Worm (Caenorhabditis elegans) whole organism, L4 larva: ENCODE data around the gene F58H1.6.
A peak's percentile ranks its signal among the peaks of the same experiment; 100 is the strongest.

Source experiments
- T20F7.1 ChIP-seq: fragments of 200-800 bp; sonication (Bioruptor generic); optimal IDR thresholded peaks from 2 replicates; lab custom pipeline; 2018; ENCODE audit warnings: mild to moderate bottlenecking, missing genetic modification characterization, missing compliant biosample characterization
- T26A8.4 ChIP-seq: fragments of 200-800 bp; sonication (Bioruptor generic); IDR thresholded peaks from 2 replicates; pipeline ENCODE4 v1.3.6; 2022; ENCODE audit warnings: missing genetic modification characterization, missing compliant biosample characterization
- aha-1 ChIP-seq: fragments of 150-350 bp; peaks from one replicate; lab custom pipeline; 2014; ENCODE audit warnings: missing biosample characterization, missing genetic modification characterization
- attf-4 ChIP-seq: sonication (generic microtip); optimal IDR thresholded peaks from 3 replicates; lab custom pipeline; 2017; ENCODE audit warnings: missing biosample characterization, missing genetic modification characterization
- ces-1 ChIP-seq: fragments of 150-350 bp; sonication (generic microtip); optimal IDR thresholded peaks from 4 replicates; lab custom pipeline; 2014; ENCODE audit warnings: missing biosample characterization, missing genetic modification reagents, missing genetic modification characterization
- daf-12 ChIP-seq: fragments of 150-350 bp; optimal IDR thresholded peaks from 2 replicates; lab custom pipeline; 2014; ENCODE audit warnings: missing biosample characterization, missing genetic modification reagents, missing genetic modification characterization
- daf-16 ChIP-seq, 3 experiments: sonication (generic microtip); optimal IDR thresholded peaks; 2 replicates each; lab custom pipeline; 2016 to 2017; ENCODE audit warnings: missing genetic modification characterization in 3 of 3, missing genetic modification reagents in 3 of 3, mild to moderate bottlenecking in 2 of 3, missing compliant biosample characterization in 2 of 3, missing biosample characterization in 1 of 3, moderate library complexity in 1 of 3
- daf-8 ChIP-seq: fragments of 200-800 bp; sonication (Bioruptor generic); IDR thresholded peaks from 2 replicates; pipeline ENCODE4 v1.3.6; 2022; ENCODE audit warnings: missing genetic modification characterization, missing compliant biosample characterization
- dmd-6 ChIP-seq: fragments of 200-800 bp; sonication (Bioruptor generic); IDR thresholded peaks from 2 replicates; pipeline ENCODE4 v1.3.6; 2022; ENCODE audit warnings: missing genetic modification reagents, missing genetic modification characterization, missing compliant biosample characterization
- dpl-1 ChIP-seq: fragments of 150-350 bp; optimal IDR thresholded peaks from 2 replicates; lab custom pipeline; 2014; ENCODE audit warnings: missing biosample characterization, missing genetic modification reagents, missing genetic modification characterization
- dve-1 ChIP-seq: sonication (generic microtip); optimal IDR thresholded peaks from 2 replicates; lab custom pipeline; 2017; ENCODE audit warnings: antibody characterized with exemption, mild to moderate bottlenecking, missing genetic modification characterization, missing compliant biosample characterization; ENCODE audit not compliant: insufficient read depth
- gei-8 ChIP-seq: fragments of 200-800 bp; sonication (Bioruptor generic); optimal IDR thresholded peaks from 2 replicates; lab custom pipeline; 2018; ENCODE audit warnings: mild to moderate bottlenecking, missing genetic modification characterization, missing compliant biosample characterization
- hlh-11 ChIP-seq: fragments of 200-800 bp; sonication (Bioruptor generic); optimal IDR thresholded peaks from 2 replicates; lab custom pipeline; 2018; ENCODE audit warnings: mild to moderate bottlenecking, missing genetic modification characterization, missing compliant biosample characterization
- hmg-1.1 ChIP-seq: fragments of 200-800 bp; sonication (Bioruptor generic); IDR thresholded peaks from 2 replicates; pipeline ENCODE4 v1.3.6; 2022; ENCODE audit warnings: missing genetic modification reagents, missing genetic modification characterization, missing compliant biosample characterization
- lin-1 ChIP-seq: fragments of 200-800 bp; sonication (Bioruptor generic); IDR thresholded peaks from 2 replicates; pipeline ENCODE4 v1.3.6; 2022; ENCODE audit warnings: missing genetic modification reagents, missing genetic modification characterization, missing compliant biosample characterization
- lir-3 ChIP-seq: sonication (generic microtip); optimal IDR thresholded peaks from 2 replicates; lab custom pipeline; 2016; ENCODE audit warnings: mild to moderate bottlenecking, missing genetic modification characterization, missing compliant biosample characterization
- lsy-2 ChIP-seq, 2 experiments: fragments of 150-350 bp in 1 of 2; sonication (generic microtip) in 1 of 2; optimal IDR thresholded peaks; 2 replicates each; lab custom pipeline; 2014 to 2017; ENCODE audit warnings: missing biosample characterization in 2 of 2, missing genetic modification characterization in 2 of 2
- mdl-1 ChIP-seq, 2 experiments: fragments of 150-350 bp in 1 of 2; sonication (generic microtip) in 1 of 2; optimal IDR thresholded peaks; 2 replicates each; lab custom pipeline; 2014 to 2017; ENCODE audit warnings: missing biosample characterization in 2 of 2, missing genetic modification characterization in 2 of 2
- mes-2 ChIP-seq: sonication (generic microtip); optimal IDR thresholded peaks from 2 replicates; lab custom pipeline; 2016; ENCODE audit warnings: missing genotype, mild to moderate bottlenecking, missing genetic modification characterization, missing compliant biosample characterization; ENCODE audit not compliant: poor library complexity, severe bottlenecking
- mxl-3 ChIP-seq: fragments of 200-800 bp; sonication (Bioruptor generic); optimal IDR thresholded peaks from 2 replicates; lab custom pipeline; 2018; ENCODE audit warnings: mild to moderate bottlenecking, missing genetic modification characterization, missing compliant biosample characterization
- nhr-10 ChIP-seq: fragments of 150-350 bp; optimal IDR thresholded peaks from 2 replicates; lab custom pipeline; 2014; ENCODE audit warnings: missing biosample characterization, missing genetic modification characterization
- nhr-111 ChIP-seq: fragments of 200-800 bp; sonication (Bioruptor generic); optimal IDR thresholded peaks from 2 replicates; lab custom pipeline; 2018; ENCODE audit warnings: mild to moderate bottlenecking, missing genetic modification characterization, missing compliant biosample characterization
- nhr-25 ChIP-seq: sonication (generic microtip); optimal IDR thresholded peaks from 2 replicates; lab custom pipeline; 2017; ENCODE audit warnings: missing genetic modification characterization, mild to moderate bottlenecking, missing compliant biosample characterization, antibody characterized with exemption, moderate library complexity, borderline replicate concordance; ENCODE audit not compliant: insufficient read depth
- nhr-28 ChIP-seq: fragments of 150-350 bp; optimal IDR thresholded peaks from 2 replicates; lab custom pipeline; 2014; ENCODE audit warnings: missing biosample characterization, missing genetic modification characterization
- nhr-41 ChIP-seq: fragments of 200-800 bp; sonication (Bioruptor generic); IDR thresholded peaks from 2 replicates; pipeline ENCODE4 v1.3.6; 2022; ENCODE audit warnings: missing genetic modification reagents, missing genetic modification characterization, missing compliant biosample characterization
- nhr-42 ChIP-seq: fragments of 200-800 bp; sonication (Bioruptor generic); IDR thresholded peaks from 2 replicates; pipeline ENCODE4 v1.3.6; 2022; ENCODE audit warnings: missing genetic modification characterization, missing compliant biosample characterization
- nhr-48 ChIP-seq: sonication (generic microtip); optimal IDR thresholded peaks from 2 replicates; lab custom pipeline; 2016; ENCODE audit warnings: mild to moderate bottlenecking, missing genetic modification characterization, missing compliant biosample characterization
- nhr-6 ChIP-seq: fragments of 150-350 bp; optimal IDR thresholded peaks from 2 replicates; lab custom pipeline; 2014; ENCODE audit warnings: missing biosample characterization, missing genetic modification characterization
- nhr-77 ChIP-seq: fragments of 150-350 bp; optimal IDR thresholded peaks from 2 replicates; lab custom pipeline; 2014; ENCODE audit warnings: missing biosample characterization, missing genetic modification characterization
- pha-4 ChIP-seq, 2 experiments: fragments of 150-350 bp in 1 of 2; fragments of 200-800 bp in 1 of 2; sonication (Bioruptor generic) in 1 of 2; IDR thresholded peaks in 1 of 2; optimal IDR thresholded peaks in 1 of 2; 2 replicates each; pipeline versions ENCODE4 v1.3.6 to Lab custom; 2014 to 2022; ENCODE audit warnings: missing genetic modification characterization in 2 of 2, missing genetic modification reagents in 2 of 2, missing biosample characterization in 1 of 2, missing compliant biosample characterization in 1 of 2
- rbr-2 ChIP-seq: sonication (generic microtip); optimal IDR thresholded peaks from 2 replicates; lab custom pipeline; 2016; ENCODE audit warnings: missing genotype, missing genetic modification characterization, missing compliant biosample characterization
- snpc-4 ChIP-seq: fragments of 150-350 bp; optimal IDR thresholded peaks from 2 replicates; lab custom pipeline; 2014; ENCODE audit warnings: missing biosample characterization, missing genetic modification characterization
- tag-97 ChIP-seq: fragments of 200-800 bp; sonication (Bioruptor generic); IDR thresholded peaks from 2 replicates; pipeline ENCODE4 v1.3.6; 2022; ENCODE audit warnings: missing genetic modification characterization, missing compliant biosample characterization
- tra-1 ChIP-seq: fragments of 200-800 bp; sonication (Bioruptor generic); IDR thresholded peaks from 2 replicates; pipeline ENCODE4 v1.3.6; 2022; ENCODE audit warnings: missing genetic modification reagents, missing genetic modification characterization, missing compliant biosample characterization
- unc-130 ChIP-seq: sonication (generic microtip); optimal IDR thresholded peaks from 2 replicates; lab custom pipeline; 2016; ENCODE audit warnings: missing genetic modification reagents, missing genetic modification characterization, missing compliant biosample characterization
- unc-62 ChIP-seq, 3 experiments: fragments of 150-350 bp in 1 of 3; sonication (generic microtip); optimal IDR thresholded peaks in 2 of 3; peaks in 1 of 3; 1 replicate in 1 of 3; 2 replicates in 2 of 3; lab custom pipeline; 2014 to 2017; ENCODE audit warnings: missing biosample characterization in 3 of 3, missing genetic modification characterization in 3 of 3, missing genetic modification reagents in 3 of 3, missing genotype in 1 of 3
- zag-1 ChIP-seq: fragments of 150-350 bp; optimal IDR thresholded peaks from 2 replicates; lab custom pipeline; 2014; ENCODE audit warnings: missing biosample characterization, missing genetic modification characterization
- ztf-11 ChIP-seq: fragments of 150-350 bp; optimal IDR thresholded peaks from 2 replicates; lab custom pipeline; 2014; ENCODE audit warnings: missing biosample characterization, missing genetic modification characterization

The F58H1.6 gene

DNA sequence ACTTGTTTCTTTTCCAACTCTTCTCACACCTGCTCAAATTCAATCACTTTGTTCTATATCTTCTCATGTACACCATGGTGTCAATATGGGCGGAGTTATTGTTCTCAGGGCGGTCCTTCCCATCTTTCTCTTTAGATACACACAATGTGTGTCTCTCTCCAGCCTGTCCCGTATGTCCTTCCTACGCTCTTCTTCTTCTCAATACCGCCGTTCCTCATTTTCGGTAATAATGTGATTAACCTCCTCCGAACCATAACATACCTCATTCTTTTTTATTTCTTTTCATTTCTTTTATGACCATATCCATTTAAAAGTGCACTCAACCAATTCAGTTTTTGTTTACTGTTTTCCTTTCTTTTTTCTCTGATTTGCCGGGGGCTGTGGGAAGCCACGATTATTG, 13.2 kb downstream of the F58H1.6 start:
- TF ChIP-seq pha-4 (GFP tag; IDR thresholded peaks at IDR 0.05; lab: Robert Waterston, UW) (no peak), pha-4 (tag; optimal IDR thresholded peaks at IDR 0.05; lab: Kevin White, UChicago) (no peak), tag-97 (no peak)

DNA sequence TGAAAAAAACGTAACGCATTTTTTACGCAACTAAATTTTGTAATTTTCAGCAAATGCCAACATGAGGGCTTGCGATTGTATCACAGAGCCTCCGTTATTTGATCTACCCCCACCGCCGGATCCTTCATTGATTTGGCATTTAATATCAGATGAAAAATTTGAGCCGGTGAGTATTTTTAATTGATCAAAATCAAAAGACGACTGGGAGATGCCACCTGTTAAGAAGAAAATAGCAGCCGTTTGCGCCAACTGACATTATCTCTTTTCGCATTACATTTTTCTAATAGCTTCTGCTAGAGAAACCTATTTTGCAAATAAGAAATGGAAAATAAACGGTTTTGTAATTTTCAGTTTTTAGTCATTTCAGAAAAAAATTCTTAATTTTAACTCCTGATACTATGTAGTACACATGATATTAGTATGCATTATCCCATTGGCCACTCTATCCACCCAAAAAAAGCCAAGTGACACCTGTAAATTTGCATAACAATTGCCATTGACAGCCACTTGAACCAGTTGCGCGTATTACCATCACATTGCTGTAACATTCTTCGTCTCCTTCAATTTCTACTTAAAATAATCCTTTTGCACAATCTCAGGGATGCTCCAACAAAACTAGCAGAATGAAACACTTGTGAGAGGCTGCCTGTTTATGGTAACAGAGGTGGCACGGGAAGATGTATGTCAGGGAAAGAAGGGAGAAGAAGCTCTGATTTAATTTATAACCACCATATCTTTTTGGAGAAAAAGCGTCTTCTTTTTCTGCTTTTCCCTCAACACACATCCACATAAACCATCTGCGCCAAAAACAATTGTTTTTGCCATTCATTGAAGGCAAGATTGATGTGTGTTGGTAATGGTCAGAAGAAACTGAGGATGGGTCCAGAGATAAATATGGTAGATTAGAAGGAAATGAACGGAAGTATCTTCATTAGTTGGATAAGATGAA, 16.2 kb downstream of the F58H1.6 start, which contains the start of gene F58H1.5:
TSS of gene F58H1.5 (plus strand) at position 51 of the 949 bp plus-strand sequence.
- TF ChIP-seq nhr-77, result no peak
- TF ChIP-seq nhr-41, result no peak
- no peak for TF ChIP-seq nhr-10
- TF ChIP-seq ces-1 (GFP tag; lab: Kevin White, UChicago), result no peak
- no peak for TF ChIP-seq dmd-6
- no peak for TF ChIP-seq nhr-25
- TF ChIP-seq dpl-1 (GFP tag; lab: Kevin White, UChicago), result no peak
- TF ChIP-seq mdl-1 (tag; optimal IDR thresholded peaks at IDR 0.05; lab: Kevin White, UChicago), result no peak
- TF ChIP-seq daf-8, result no peak
- no peak for TF ChIP-seq nhr-6
- TF ChIP-seq rbr-2 (tag; lab: Kevin White, UChicago), result no peak
- no peak for TF ChIP-seq unc-62 (GFP tag; optimal IDR thresholded peaks at IDR 0.05 in 1 of 2; lab: Kevin White, UChicago)
- TF ChIP-seq unc-62 (tag; optimal IDR thresholded peaks at IDR 0.05; lab: Kevin White, UChicago), result no peak
- TF ChIP-seq T26A8.4 (GFP tag; lab: Robert Waterston, UW), result no peak
- TF ChIP-seq nhr-111 (GFP tag; lab: Kevin White, UChicago), result no peak
- no peak for TF ChIP-seq daf-12 (tag; lab: Kevin White, UChicago)
- TF ChIP-seq unc-130 (GFP tag; lab: Kevin White, UChicago), result no peak
- no peak for TF ChIP-seq zag-1 (tag; lab: Kevin White, UChicago)
- no peak for TF ChIP-seq mxl-3

DNA sequence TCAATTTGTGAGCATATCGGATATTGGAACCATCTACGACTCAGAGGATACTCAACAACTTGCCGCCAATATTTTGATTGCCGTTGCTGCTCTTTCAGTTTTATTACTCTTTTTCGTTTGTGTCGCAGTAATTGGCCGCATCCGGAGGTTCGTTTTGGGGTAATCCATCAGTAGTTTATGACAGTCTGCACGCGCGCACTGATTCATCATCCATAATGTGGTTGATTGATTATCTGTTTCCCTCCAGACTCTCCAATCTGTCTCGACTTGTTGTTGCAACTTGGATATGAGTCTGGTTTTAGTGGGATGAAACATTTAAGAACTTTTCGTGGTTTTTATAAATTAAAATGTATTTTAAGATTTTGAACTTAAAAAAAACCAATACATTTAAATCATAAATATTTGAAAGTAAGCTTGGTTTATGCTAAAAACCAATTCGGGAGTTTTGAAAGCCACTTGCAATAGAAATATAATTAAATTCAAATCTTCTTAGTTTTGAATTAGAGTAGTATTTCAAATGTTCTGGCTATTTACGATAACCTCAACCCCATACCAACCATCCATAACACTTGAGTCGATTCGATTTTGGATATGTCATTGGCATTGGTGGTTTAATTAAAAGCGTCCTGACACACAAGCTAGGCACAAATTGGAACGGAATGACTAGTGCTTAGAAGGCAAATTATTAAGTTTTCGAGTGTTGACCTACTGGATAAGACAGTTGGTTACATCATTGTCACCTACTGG, 17.8 kb downstream of the F58H1.6 start:
- TF ChIP-seq unc-62 (GFP tag; optimal IDR thresholded peaks at IDR 0.05 in 1 of 2; lab: Kevin White, UChicago) (peak in 1 of 2 experiments; percentile 53), unc-62 (tag; optimal IDR thresholded peaks at IDR 0.05; lab: Kevin White, UChicago) (no peak), daf-16 (GFP tag; optimal IDR thresholded peaks at IDR 0.05; lab: Kevin White, UChicago) (no peak), daf-16 (tag; optimal IDR thresholded peaks at IDR 0.05; lab: Kevin White, UChicago) (no peak)

DNA sequence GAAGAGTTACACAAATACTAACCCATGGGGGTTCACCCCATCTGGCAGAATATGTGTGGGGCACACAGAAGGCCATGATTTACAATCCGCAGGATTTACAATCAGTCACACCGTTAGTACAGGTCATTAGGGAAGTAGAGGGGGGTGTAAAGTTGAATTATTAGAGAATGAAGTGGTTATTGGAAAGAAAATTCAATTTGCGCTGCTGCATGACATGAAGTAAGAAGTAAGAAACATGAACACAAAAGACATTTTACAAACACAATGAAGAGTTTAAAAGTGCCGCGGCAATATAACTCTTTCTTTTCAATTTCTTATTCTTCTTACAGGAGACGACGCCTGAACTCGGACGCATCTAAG, 18.4 kb downstream of the F58H1.6 start:
- no peak for TF ChIP-seq nhr-42 (GFP tag; lab: Robert Waterston, UW)
- TF ChIP-seq aha-1 (tag; lab: Kevin White, UChicago), result peak; percentile 53

DNA sequence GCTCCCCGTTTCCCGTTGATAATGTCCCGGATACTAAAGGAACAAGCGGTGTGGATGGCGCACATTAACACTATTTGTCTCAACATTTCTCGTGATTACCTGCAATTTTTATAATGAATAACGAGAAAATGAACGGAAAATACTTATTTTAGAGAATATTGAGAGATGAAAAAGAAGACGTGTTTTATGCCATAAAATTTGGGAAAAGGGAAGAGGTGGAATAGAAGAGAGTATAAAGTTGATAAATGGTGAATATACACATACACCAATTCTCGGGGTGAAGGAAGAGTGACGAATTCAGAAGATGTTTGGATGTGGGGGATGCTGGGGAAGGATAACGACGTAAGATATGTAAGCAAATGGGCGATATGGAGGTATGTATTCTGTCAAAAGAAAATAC, 22.3 kb downstream of the F58H1.6 start, which contains the start of gene F58H1.7:
TSS of gene F58H1.7 (minus strand) at position 101 of the 400 bp plus-strand sequence.
- no peak for TF ChIP-seq lir-3

DNA sequence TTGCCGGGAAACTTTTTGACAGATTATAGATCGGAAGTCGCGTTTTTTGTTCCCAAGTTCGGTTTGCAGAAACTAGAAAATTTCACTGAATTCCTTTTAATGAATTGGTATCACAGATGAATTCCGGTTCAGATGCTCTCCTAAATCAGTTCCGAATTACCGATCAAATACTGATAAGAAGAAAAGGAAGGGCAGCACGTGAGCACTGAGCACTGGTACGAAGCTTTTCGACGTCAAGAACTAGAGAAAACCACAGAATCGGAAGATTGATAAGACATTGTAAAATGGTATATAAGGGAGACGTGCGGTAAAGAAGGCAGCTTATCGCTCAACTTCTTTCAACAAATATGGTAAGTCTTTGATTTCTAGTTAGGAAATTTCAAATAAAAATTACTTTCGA, 32.8 kb downstream of the F58H1.6 start, which contains the start of gene cpr-1:
TSS of gene cpr-1 (plus strand) at position 319 of the 400 bp plus-strand sequence.
- peak; percentile 87 for TF ChIP-seq hlh-11
- TF ChIP-seq nhr-48 (tag; lab: Kevin White, UChicago), result peak; percentile 69
- TF ChIP-seq snpc-4 (tag; lab: Kevin White, UChicago), result no peak
- peak; percentile 69 for TF ChIP-seq nhr-28
- TF ChIP-seq nhr-77, result peak; percentile 25
- peak; percentile 65 for TF ChIP-seq dve-1
- no peak for TF ChIP-seq hmg-1.1 (GFP tag; lab: Robert Waterston, UW)
- TF ChIP-seq daf-12 (tag; lab: Kevin White, UChicago), result no peak
- no peak for TF ChIP-seq attf-4 (tag; lab: Kevin White, UChicago)
- no peak for TF ChIP-seq lsy-2 (tag; optimal IDR thresholded peaks at IDR 0.05; lab: Kevin White, UChicago)
- TF ChIP-seq gei-8 (GFP tag; lab: Kevin White, UChicago), result no peak
- no peak for TF ChIP-seq ztf-11
- TF ChIP-seq dmd-6, result peak; percentile 92
- TF ChIP-seq lir-3, result no peak
- TF ChIP-seq lin-1 (GFP tag; lab: Robert Waterston, UW), result peak; percentile 80
- no peak for TF ChIP-seq mes-2 (tag; lab: Kevin White, UChicago)
- peak; percentile 22 for TF ChIP-seq T20F7.1 (GFP tag; lab: Kevin White, UChicago)
- no peak for TF ChIP-seq tra-1 (GFP tag; lab: Robert Waterston, UW)
